Worm (Caenorhabditis elegans) whole organism, L4 larva: ENCODE measurements around the gene rpl-18.

ENCODE experiments used
- F44E2.7 ChIP-seq: fragments of 200-800 bp; sonication (Bioruptor generic); IDR thresholded peaks from 2 replicates; pipeline ENCODE4 v2.1.2; 2022; ENCODE audit warnings: missing genetic modification characterization, missing compliant biosample characterization
- F49E8.2 ChIP-seq: sonication (generic microtip); optimal IDR thresholded peaks from 2 replicates; lab custom pipeline; 2016; ENCODE audit warnings: missing compliant biosample characterization, mild to moderate bottlenecking, missing genetic modification characterization, borderline replicate concordance
- aly-2 ChIP-seq: sonication (generic microtip); optimal IDR thresholded peaks from 2 replicates; lab custom pipeline; 2018; ENCODE audit warnings: missing biosample characterization, missing genetic modification characterization
- attf-4 ChIP-seq: sonication (generic microtip); optimal IDR thresholded peaks from 3 replicates; lab custom pipeline; 2017; ENCODE audit warnings: missing biosample characterization, missing genetic modification characterization
- ceh-20 ChIP-seq: fragments of 200-800 bp; sonication (Bioruptor generic); IDR thresholded peaks from 2 replicates; pipeline ENCODE4 v1.3.6; 2022; ENCODE audit warnings: missing genetic modification reagents, missing genetic modification characterization, missing compliant biosample characterization
- ceh-28 ChIP-seq: fragments of 150-350 bp; optimal IDR thresholded peaks from 2 replicates; lab custom pipeline; 2014; ENCODE audit warnings: missing biosample characterization, missing genetic modification reagents, missing genetic modification characterization
- ceh-44 ChIP-seq: fragments of 200-800 bp; sonication (Bioruptor generic); IDR thresholded peaks from 2 replicates; pipeline ENCODE4 v1.3.6; 2022; ENCODE audit warnings: missing genetic modification reagents, missing genetic modification characterization, missing compliant biosample characterization
- ceh-82 ChIP-seq: sonication (generic microtip); optimal IDR thresholded peaks from 2 replicates; lab custom pipeline; 2017; ENCODE audit warnings: missing biosample characterization, missing genetic modification characterization
- ces-1 ChIP-seq: fragments of 150-350 bp; sonication (generic microtip); optimal IDR thresholded peaks from 4 replicates; lab custom pipeline; 2014; ENCODE audit warnings: missing biosample characterization, missing genetic modification reagents, missing genetic modification characterization
- cey-2 ChIP-seq: sonication (generic microtip); optimal IDR thresholded peaks from 3 replicates; lab custom pipeline; 2017; ENCODE audit warnings: missing genetic modification characterization, mild to moderate bottlenecking, missing compliant biosample characterization, antibody characterized with exemption, borderline replicate concordance; ENCODE audit not compliant: insufficient read depth
- daf-12 ChIP-seq: fragments of 150-350 bp; optimal IDR thresholded peaks from 2 replicates; lab custom pipeline; 2014; ENCODE audit warnings: missing biosample characterization, missing genetic modification reagents, missing genetic modification characterization
- dmd-6 ChIP-seq: fragments of 200-800 bp; sonication (Bioruptor generic); IDR thresholded peaks from 2 replicates; pipeline ENCODE4 v1.3.6; 2022; ENCODE audit warnings: missing genetic modification reagents, missing genetic modification characterization, missing compliant biosample characterization
- dmd-8 ChIP-seq: fragments of 200-800 bp; sonication (Bioruptor generic); IDR thresholded peaks from 2 replicates; pipeline ENCODE4 v1.3.6; 2022; ENCODE audit warnings: missing genetic modification characterization, missing compliant biosample characterization
- dmd-9 ChIP-seq: fragments of 200-800 bp; sonication (Bioruptor generic); IDR thresholded peaks from 2 replicates; pipeline ENCODE4 v1.3.6; 2022; ENCODE audit warnings: missing genetic modification reagents, missing genetic modification characterization, missing compliant biosample characterization
- duxl-1 ChIP-seq: sonication (generic microtip); optimal IDR thresholded peaks from 2 replicates; lab custom pipeline; 2016; ENCODE audit warnings: mild to moderate bottlenecking, missing genetic modification characterization, moderate library complexity, missing compliant biosample characterization; ENCODE audit not compliant: poor library complexity
- dve-1 ChIP-seq: sonication (generic microtip); optimal IDR thresholded peaks from 2 replicates; lab custom pipeline; 2017; ENCODE audit warnings: antibody characterized with exemption, mild to moderate bottlenecking, missing genetic modification characterization, missing compliant biosample characterization; ENCODE audit not compliant: insufficient read depth
- egl-27 ChIP-seq: sonication (generic microtip); optimal IDR thresholded peaks from 3 replicates; lab custom pipeline; 2017; ENCODE audit warnings: missing biosample characterization, missing genetic modification reagents, missing genetic modification characterization
- fkh-10 ChIP-seq: fragments of 150-350 bp; optimal IDR thresholded peaks from 2 replicates; lab custom pipeline; 2014; ENCODE audit warnings: missing biosample characterization, missing genetic modification reagents, missing genetic modification characterization
- hif-1 ChIP-seq, 2 experiments: sonication (generic microtip); optimal IDR thresholded peaks; 2 replicates each; lab custom pipeline; 2016 to 2017; ENCODE audit warnings: missing compliant biosample characterization in 2 of 2, missing genetic modification characterization in 2 of 2, missing genetic modification reagents in 2 of 2, missing genotype in 2 of 2, mild to moderate bottlenecking in 1 of 2
- hlh-30 ChIP-seq: sonication (generic microtip); optimal IDR thresholded peaks from 2 replicates; lab custom pipeline; 2017; ENCODE audit warnings: antibody characterized with exemption, mild to moderate bottlenecking, missing genetic modification characterization, missing compliant biosample characterization; ENCODE audit not compliant: insufficient read depth
- hmg-1.1 ChIP-seq: fragments of 200-800 bp; sonication (Bioruptor generic); IDR thresholded peaks from 2 replicates; pipeline ENCODE4 v1.3.6; 2022; ENCODE audit warnings: missing genetic modification reagents, missing genetic modification characterization, missing compliant biosample characterization
- lim-7 ChIP-seq: fragments of 200-800 bp; sonication (Bioruptor generic); IDR thresholded peaks from 2 replicates; pipeline ENCODE4 v1.3.6; 2022; ENCODE audit warnings: missing genetic modification characterization, missing compliant biosample characterization
- lin-13 ChIP-seq: fragments of 150-350 bp; optimal IDR thresholded peaks from 2 replicates; lab custom pipeline; 2014; ENCODE audit warnings: missing biosample characterization, missing genetic modification reagents, missing genetic modification characterization
- lin-29 ChIP-seq: fragments of 200-800 bp; sonication (Bioruptor generic); IDR thresholded peaks from 2 replicates; pipeline ENCODE4 v1.3.6; 2022; ENCODE audit warnings: missing genetic modification reagents, missing genetic modification characterization, missing compliant biosample characterization
- lin-39 ChIP-seq: fragments of 150-350 bp; optimal IDR thresholded peaks from 2 replicates; lab custom pipeline; 2014; ENCODE audit warnings: missing biosample characterization, missing genetic modification reagents, missing genetic modification characterization
- lir-3 ChIP-seq: sonication (generic microtip); optimal IDR thresholded peaks from 2 replicates; lab custom pipeline; 2016; ENCODE audit warnings: mild to moderate bottlenecking, missing genetic modification characterization, missing compliant biosample characterization
- madf-5 ChIP-seq, 2 experiments: fragments of 200-800 bp; sonication (Bioruptor generic); IDR thresholded peaks; 2 replicates each; pipeline ENCODE4 v1.3.6; 2022; ENCODE audit warnings: missing compliant biosample characterization in 2 of 2, missing genetic modification characterization in 2 of 2
- mdl-1 ChIP-seq, 2 experiments: fragments of 150-350 bp in 1 of 2; sonication (generic microtip) in 1 of 2; optimal IDR thresholded peaks; 2 replicates each; lab custom pipeline; 2014 to 2017; ENCODE audit warnings: missing biosample characterization in 2 of 2, missing genetic modification characterization in 2 of 2
- mep-1 ChIP-seq: fragments of 150-350 bp; sonication (generic microtip); optimal IDR thresholded peaks from 3 replicates; lab custom pipeline; 2014; ENCODE audit warnings: missing biosample characterization, missing genetic modification characterization
- nhr-11 ChIP-seq: fragments of 150-350 bp; optimal IDR thresholded peaks from 2 replicates; lab custom pipeline; 2014; ENCODE audit warnings: missing biosample characterization, missing genetic modification characterization
- nhr-111 ChIP-seq: fragments of 200-800 bp; sonication (Bioruptor generic); optimal IDR thresholded peaks from 2 replicates; lab custom pipeline; 2018; ENCODE audit warnings: mild to moderate bottlenecking, missing genetic modification characterization, missing compliant biosample characterization
- nhr-237 ChIP-seq: sonication (generic microtip); optimal IDR thresholded peaks from 2 replicates; lab custom pipeline; 2017; ENCODE audit warnings: missing biosample characterization, missing genetic modification characterization
- nhr-28 ChIP-seq: fragments of 150-350 bp; optimal IDR thresholded peaks from 2 replicates; lab custom pipeline; 2014; ENCODE audit warnings: missing biosample characterization, missing genetic modification characterization
- nhr-41 ChIP-seq: fragments of 200-800 bp; sonication (Bioruptor generic); IDR thresholded peaks from 2 replicates; pipeline ENCODE4 v1.3.6; 2022; ENCODE audit warnings: missing genetic modification reagents, missing genetic modification characterization, missing compliant biosample characterization
- nhr-48 ChIP-seq: sonication (generic microtip); optimal IDR thresholded peaks from 2 replicates; lab custom pipeline; 2016; ENCODE audit warnings: mild to moderate bottlenecking, missing genetic modification characterization, missing compliant biosample characterization
- pha-4 ChIP-seq, 2 experiments: fragments of 150-350 bp in 1 of 2; fragments of 200-800 bp in 1 of 2; sonication (Bioruptor generic) in 1 of 2; IDR thresholded peaks in 1 of 2; optimal IDR thresholded peaks in 1 of 2; 2 replicates each; pipeline versions ENCODE4 v1.3.6 to Lab custom; 2014 to 2022; ENCODE audit warnings: missing genetic modification characterization in 2 of 2, missing genetic modification reagents in 2 of 2, missing biosample characterization in 1 of 2, missing compliant biosample characterization in 1 of 2
- php-3 ChIP-seq: fragments of 200-800 bp; sonication (Bioruptor generic); IDR thresholded peaks from 2 replicates; pipeline ENCODE4 v1.3.6; 2022; ENCODE audit warnings: missing genetic modification reagents, missing genetic modification characterization, missing compliant biosample characterization
- sdz-12 ChIP-seq: fragments of 200-800 bp; sonication (Bioruptor generic); optimal IDR thresholded peaks from 2 replicates; lab custom pipeline; 2018; ENCODE audit warnings: mild to moderate bottlenecking, missing genetic modification characterization, missing compliant biosample characterization
- set-16 ChIP-seq: fragments of 200-800 bp; sonication (Bioruptor generic); IDR thresholded peaks from 2 replicates; pipeline ENCODE4 v1.3.6; 2022; ENCODE audit warnings: missing genetic modification reagents, missing genetic modification characterization, missing compliant biosample characterization
- skn-1 ChIP-seq: fragments of 150-350 bp; optimal IDR thresholded peaks from 2 replicates; lab custom pipeline; 2014; ENCODE audit warnings: missing biosample characterization, missing genetic modification characterization
- tag-97 ChIP-seq: fragments of 200-800 bp; sonication (Bioruptor generic); IDR thresholded peaks from 2 replicates; pipeline ENCODE4 v1.3.6; 2022; ENCODE audit warnings: missing genetic modification characterization, missing compliant biosample characterization
- unc-130 ChIP-seq: sonication (generic microtip); optimal IDR thresholded peaks from 2 replicates; lab custom pipeline; 2016; ENCODE audit warnings: missing genetic modification reagents, missing genetic modification characterization, missing compliant biosample characterization
- unc-39 ChIP-seq: sonication (generic microtip); optimal IDR thresholded peaks from 2 replicates; lab custom pipeline; 2017; ENCODE audit warnings: missing biosample characterization, missing genetic modification characterization
- zag-1 ChIP-seq: fragments of 150-350 bp; optimal IDR thresholded peaks from 2 replicates; lab custom pipeline; 2014; ENCODE audit warnings: missing biosample characterization, missing genetic modification characterization
- zip-11 ChIP-seq: fragments of 200-800 bp; sonication (Bioruptor generic); IDR thresholded peaks from 2 replicates; pipeline ENCODE4 v1.3.6; 2022; ENCODE audit warnings: missing genetic modification characterization, missing compliant biosample characterization

The rpl-18 gene

DNA sequence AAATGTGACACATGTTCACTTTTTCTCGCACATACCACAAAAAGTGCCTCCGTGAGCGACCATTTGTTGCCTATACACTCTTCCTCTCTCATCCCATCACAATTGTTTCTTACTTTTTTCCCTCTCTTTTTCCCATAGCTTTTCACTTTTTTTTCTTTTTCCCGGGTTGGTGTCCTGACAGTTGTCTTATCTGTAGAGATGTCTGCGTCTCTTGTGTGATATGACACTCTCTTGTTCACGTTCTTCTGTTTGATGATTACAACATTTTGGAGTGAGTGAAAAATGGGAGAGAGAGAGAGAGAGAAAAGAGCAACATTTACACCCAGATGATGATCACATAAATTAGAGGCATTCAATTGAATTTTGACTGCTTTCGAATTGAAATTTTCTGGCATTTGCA, 48.7 kb downstream of the rpl-18 start (continued):
- TF ChIP-seq attf-4 (tag; lab: Kevin White, UChicago) (no peak), unc-39 (tag; lab: Kevin White, UChicago) (no peak), lin-13 (GFP tag; lab: Kevin White, UChicago) (peak; percentile 5), mdl-1 (tag; optimal IDR thresholded peaks at IDR 0.05; lab: Kevin White, UChicago) (peak in 1 of 2 experiments; percentile 38), dve-1 (tag; lab: Kevin White, UChicago) (peak; percentile 93), ceh-82 (no peak), hlh-30 (tag; lab: Kevin White, UChicago) (peak; percentile 74), lin-39 (tag; lab: Kevin White, UChicago) (no peak), lir-3 (tag; lab: Kevin White, UChicago) (no peak), fkh-10 (GFP tag; lab: Kevin White, UChicago) (no peak), set-16 (GFP tag; lab: Robert Waterston, UW) (no peak), lin-29 (no peak), hmg-1.1 (GFP tag; lab: Robert Waterston, UW) (no peak), nhr-28 (tag; lab: Kevin White, UChicago) (peak; percentile 93), tag-97 (GFP tag; lab: Robert Waterston, UW) (no peak), mep-1 (tag; lab: Kevin White, UChicago) (peak; percentile 64), aly-2 (no peak), dmd-9 (GFP tag; lab: Robert Waterston, UW) (no peak), ceh-44 (no peak), zip-11 (no peak), sdz-12 (GFP tag; lab: Kevin White, UChicago) (no peak), ceh-28 (tag; lab: Kevin White, UChicago) (no peak), php-3 (GFP tag; lab: Robert Waterston, UW) (no peak), dmd-8 (GFP tag; lab: Robert Waterston, UW) (no peak), cey-2 (tag; lab: Kevin White, UChicago) (no peak), nhr-41 (GFP tag; lab: Robert Waterston, UW) (no peak), duxl-1 (tag; lab: Kevin White, UChicago) (no peak), daf-12 (tag; lab: Kevin White, UChicago) (no peak), unc-130 (no peak), ceh-20 (GFP tag; lab: Robert Waterston, UW) (no peak), zag-1 (tag; lab: Kevin White, UChicago) (no peak), dmd-6 (no peak), nhr-237 (tag; lab: Kevin White, UChicago) (no peak), ces-1 (GFP tag; lab: Kevin White, UChicago) (no peak), F49E8.2 (tag; lab: Kevin White, UChicago) (no peak), nhr-48 (tag; lab: Kevin White, UChicago) (peak; percentile 41), pha-4 (GFP tag; IDR thresholded peaks at IDR 0.05; lab: Robert Waterston, UW) (no peak), pha-4 (tag; optimal IDR thresholded peaks at IDR 0.05; lab: Kevin White, UChicago) (peak; percentile 1), skn-1 (tag; lab: Kevin White, UChicago) (no peak)
- TF ChIP-seq, all 104 proteins: peak for 16

DNA sequence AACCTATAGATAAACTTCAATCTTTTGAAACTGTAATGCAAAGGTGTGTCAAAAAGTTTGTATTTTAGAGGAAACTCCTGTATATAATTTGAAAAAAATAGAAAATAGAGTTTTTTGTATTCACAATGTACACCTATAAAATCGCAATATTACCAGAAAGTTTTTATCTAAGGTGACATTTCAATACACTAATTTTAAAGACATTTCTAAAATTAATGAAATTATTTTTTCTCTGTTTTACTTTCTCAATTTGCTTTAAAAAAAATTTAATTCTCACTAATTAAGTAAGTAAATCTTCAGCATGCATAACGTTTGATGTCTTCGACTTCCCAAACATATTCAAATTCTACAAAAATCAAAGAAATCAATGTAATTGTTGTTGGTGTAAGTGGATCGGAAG, 49.9 kb downstream of the rpl-18 start, which contains the start of gene rga-5:
Gene rga-5, plus strand, starts transcription at position 301 of the 400 bp plus-strand sequence.
- TF ChIP-seq madf-5 (GFP tag; IDR thresholded peaks at IDR 0.05; lab: Robert Waterston, UW) (no peak), nhr-11 (tag; lab: Kevin White, UChicago) (no peak), F49E8.2 (tag; lab: Kevin White, UChicago) (no peak), egl-27 (no peak), F44E2.7 (GFP tag; lab: Robert Waterston, UW) (no peak), nhr-41 (GFP tag; lab: Robert Waterston, UW) (no peak), set-16 (GFP tag; lab: Robert Waterston, UW) (no peak), lim-7 (GFP tag; lab: Robert Waterston, UW) (no peak), nhr-111 (GFP tag; lab: Kevin White, UChicago) (no peak), hif-1 (tag; optimal IDR thresholded peaks at IDR 0.05; lab: Kevin White, UChicago) (no peak)
